Fruit fly (Drosophila melanogaster) whole organism, wandering third instar larva: Measurements from ENCODE around the gene CG3557.

Experiments
- Abd-B ChIP-seq: fragments of >200 bp; optimal IDR thresholded peaks from 2 replicates; lab custom pipeline; 2017; ENCODE audit warnings: missing biosample characterization, missing genetic modification characterization
- CG32264 ChIP-seq: fragments of 200-800 bp; sonication (Bioruptor generic); optimal IDR thresholded peaks from 2 replicates; lab custom pipeline; 2016; ENCODE audit warnings: missing biosample characterization, missing genetic modification characterization
- CrebA ChIP-seq: fragments of 200-800 bp; sonication (Bioruptor generic); optimal IDR thresholded peaks from 2 replicates; lab custom pipeline; 2016; ENCODE audit warnings: missing biosample characterization, mild to moderate bottlenecking, missing genetic modification characterization, borderline replicate concordance
- Dfd ChIP-seq: fragments of >200 bp; optimal IDR thresholded peaks from 2 replicates; lab custom pipeline; 2017; ENCODE audit warnings: missing biosample characterization, missing genetic modification characterization
- Dif ChIP-seq: fragments of 200-275, 200-300 bp; sonication (Bioruptor generic); optimal IDR thresholded peaks from 2 replicates; lab custom pipeline; 2018; ENCODE audit warnings: missing biosample characterization, missing genetic modification characterization; ENCODE audit not compliant: partially characterized antibody
- GATAd ChIP-seq: sonication (Bioruptor generic); optimal IDR thresholded peaks from 2 replicates; lab custom pipeline; 2016; ENCODE audit warnings: missing biosample characterization, missing genetic modification characterization
- HLH106 ChIP-seq: fragments of 200-800 bp; optimal IDR thresholded peaks from 3 replicates; lab custom pipeline; 2019; ENCODE audit warnings: missing biosample characterization, mild to moderate bottlenecking, missing genetic modification characterization, moderate library complexity
- Hnf4 ChIP-seq: fragments of 200-800 bp; sonication (Bioruptor generic); optimal IDR thresholded peaks from 2 replicates; lab custom pipeline; 2016; ENCODE audit warnings: missing biosample characterization, mild to moderate bottlenecking, missing genetic modification characterization
- Hr78 ChIP-seq: fragments of >200 bp; optimal IDR thresholded peaks from 2 replicates; lab custom pipeline; 2017; ENCODE audit warnings: missing biosample characterization, missing genetic modification characterization
- Hr83 ChIP-seq: fragments of 200-300 bp; sonication (Bioruptor generic); optimal IDR thresholded peaks from 2 replicates; lab custom pipeline; 2016; ENCODE audit warnings: missing biosample characterization, mild to moderate bottlenecking, missing genetic modification characterization, moderate library complexity; ENCODE audit not compliant: poor library complexity, severe bottlenecking
- Jra ChIP-seq: sonication (Bioruptor generic); optimal IDR thresholded peaks from 2 replicates; lab custom pipeline; 2016; ENCODE audit warnings: missing biosample characterization, missing genetic modification characterization
- Myc ChIP-seq: fragments of >200 bp; optimal IDR thresholded peaks from 2 replicates; lab custom pipeline; 2017
- OdsH ChIP-seq: fragments of 200-800 bp; sonication (Bioruptor generic); optimal IDR thresholded peaks from 2 replicates; lab custom pipeline; 2016; ENCODE audit warnings: missing biosample characterization, mild to moderate bottlenecking, missing genetic modification characterization
- Rel ChIP-seq, 2 experiments: fragments of 200-800 bp; sonication (Bioruptor generic) in 1 of 2; optimal IDR thresholded peaks; 2 replicates in 1 of 2; 3 replicates in 1 of 2; lab custom pipeline; 2016 to 2019; ENCODE audit warnings: mild to moderate bottlenecking in 2 of 2, missing biosample characterization in 2 of 2, missing genetic modification characterization in 2 of 2, moderate library complexity in 1 of 2
- Sp1 ChIP-seq: fragments of 200-800 bp; sonication (Bioruptor generic); optimal IDR thresholded peaks from 3 replicates; lab custom pipeline; 2019; ENCODE audit warnings: missing biosample characterization, mild to moderate bottlenecking, missing genetic modification characterization, moderate library complexity
- br ChIP-seq: fragments of 200-800 bp; sonication (Bioruptor generic); optimal IDR thresholded peaks from 2 replicates; lab custom pipeline; 2016; ENCODE audit warnings: missing biosample characterization, missing genetic modification characterization
- dl ChIP-seq, 2 experiments: fragments of 175-275, 200-275 bp in 1 of 2; fragments of 200-275 bp in 1 of 2; sonication (Bioruptor generic); optimal IDR thresholded peaks; lab custom pipeline; 2018; ENCODE audit warnings: mild to moderate bottlenecking in 2 of 2, missing biosample characterization in 2 of 2, missing genetic modification characterization in 2 of 2, moderate library complexity in 2 of 2; ENCODE audit not compliant: partially characterized antibody in 2 of 2, insufficient read depth in 1 of 2
- dsf ChIP-seq: sonication (Bioruptor generic); optimal IDR thresholded peaks from 2 replicates; lab custom pipeline; 2016; ENCODE audit warnings: missing biosample characterization, missing genetic modification characterization, borderline replicate concordance
- ey ChIP-seq: fragments of 200-800 bp; sonication (Bioruptor generic); optimal IDR thresholded peaks from 2 replicates; lab custom pipeline; 2016; ENCODE audit warnings: missing biosample characterization, missing genetic modification characterization
- foxo ChIP-seq, 2 experiments: fragments of 200-800 bp; sonication (Bioruptor generic); optimal IDR thresholded peaks; 2 replicates in 1 of 2; 3 replicates in 1 of 2; lab custom pipeline; 2016 to 2017; ENCODE audit warnings: missing biosample characterization in 2 of 2, missing genetic modification characterization in 2 of 2
- fru ChIP-seq: fragments of 200-800 bp; sonication (Bioruptor generic); optimal IDR thresholded peaks from 3 replicates; lab custom pipeline; 2016; ENCODE audit warnings: missing biosample characterization, mild to moderate bottlenecking, missing genetic modification characterization
- h ChIP-seq: fragments of 200-800 bp; sonication (Bioruptor generic); optimal IDR thresholded peaks from 3 replicates; lab custom pipeline; 2016; ENCODE audit warnings: missing biosample characterization, mild to moderate bottlenecking, missing genetic modification characterization
- jim ChIP-seq: fragments of 175-275, 200-325 bp; sonication (Bioruptor generic); optimal IDR thresholded peaks from 2 replicates; lab custom pipeline; 2016; ENCODE audit warnings: missing biosample characterization, mild to moderate bottlenecking, missing genetic modification characterization
- pan ChIP-seq: fragments of >200 bp; optimal IDR thresholded peaks from 2 replicates; lab custom pipeline; 2017
- psq ChIP-seq: fragments of 200-800 bp; sonication (Bioruptor generic); optimal IDR thresholded peaks from 3 replicates; lab custom pipeline; 2017; ENCODE audit warnings: missing biosample characterization, mild to moderate bottlenecking, missing genetic modification characterization, moderate library complexity
- sage ChIP-seq: fragments of 200-800 bp; sonication (Bioruptor generic); optimal IDR thresholded peaks from 2 replicates; lab custom pipeline; 2016; ENCODE audit warnings: missing biosample characterization, mild to moderate bottlenecking, missing genetic modification characterization
- sv ChIP-seq: fragments of 200-800 bp; sonication (Bioruptor generic); optimal IDR thresholded peaks from 3 replicates; lab custom pipeline; 2016; ENCODE audit warnings: missing biosample characterization, missing genetic modification characterization
- tai ChIP-seq: sonication (Bioruptor generic); optimal IDR thresholded peaks from 2 replicates; lab custom pipeline; 2016; ENCODE audit warnings: missing biosample characterization, missing genetic modification characterization
- woc ChIP-seq: sonication (Bioruptor generic); optimal IDR thresholded peaks from 2 replicates; lab custom pipeline; 2016; ENCODE audit warnings: missing biosample characterization, mild to moderate bottlenecking, missing genetic modification characterization

CG3557 gene

dm6 chr2L:2404631-2405030 is 19.0 kb upstream of the CG3557 start:
- TF ChIP-seq tai (GFP tag; lab: Kevin White, UChicago), result no peak
- no peak for TF ChIP-seq fru (GFP tag; lab: Kevin White, UChicago)
- TF ChIP-seq Dfd, result peak; percentile 98

dm6 chr2L:2402194-2402593 is 16.6 kb upstream of the CG3557 start:
- TF ChIP-seq foxo (GFP tag; optimal IDR thresholded peaks at IDR 0.05; lab: Kevin White, UChicago) (peak in 1 of 2 experiments; percentile 13), HLH106 (tag; lab: Kevin White, UChicago) (no peak)

dm6 chr2L:2399897-2400296 is 14.3 kb upstream of the CG3557 start, which contains the start of gene VGlut:
Gene VGlut, plus strand, starts transcription at chr2L:2400295.
- no peak for TF ChIP-seq ey (GFP tag; lab: Kevin White, UChicago)
- no peak for TF ChIP-seq dl (GFP tag; optimal IDR thresholded peaks at IDR 0.05; lab: Kevin White, UChicago; ENCODE audit: insufficient read depth in 1 of 2, partially characterized antibody in 2 of 2)
- TF ChIP-seq dsf (GFP tag; lab: Kevin White, UChicago), result no peak
- no peak for TF ChIP-seq br (GFP tag; lab: Kevin White, UChicago)
- no peak for TF ChIP-seq fru (GFP tag; lab: Kevin White, UChicago)
- no peak for TF ChIP-seq Hnf4
- no peak for TF ChIP-seq Sp1 (GFP tag; lab: Kevin White, UChicago)
- TF ChIP-seq woc (GFP tag; lab: Kevin White, UChicago), result no peak
- no peak for TF ChIP-seq sv (GFP tag; lab: Kevin White, UChicago)
- no peak for TF ChIP-seq Abd-B (GFP tag; lab: Kevin White, UChicago)
- TF ChIP-seq sage (GFP tag; lab: Kevin White, UChicago), result no peak
- no peak for TF ChIP-seq OdsH (GFP tag; lab: Kevin White, UChicago)
- no peak for TF ChIP-seq psq (GFP tag; lab: Kevin White, UChicago)
- no peak for TF ChIP-seq Jra (GFP tag; lab: Kevin White, UChicago)
- TF ChIP-seq CrebA (GFP tag; lab: Kevin White, UChicago), result no peak
- TF ChIP-seq Hr83, result no peak
- no peak for TF ChIP-seq jim
- no peak for TF ChIP-seq h
- TF ChIP-seq HLH106 (tag; lab: Kevin White, UChicago), result no peak
- TF ChIP-seq, all 38 proteins: peak for 0

- TF ChIP-seq foxo (GFP tag; optimal IDR thresholded peaks at IDR 0.05; lab: Kevin White, UChicago), result peak in 1 of 2 experiments; percentile 3
- no peak for TF ChIP-seq Rel (GFP tag; optimal IDR thresholded peaks at IDR 0.05; lab: Kevin White, UChicago)
- TF ChIP-seq Rel (tag; optimal IDR thresholded peaks at IDR 0.05; lab: Kevin White, UChicago), result no peak
- TF ChIP-seq Abd-B (GFP tag; lab: Kevin White, UChicago), result no peak
- no peak for TF ChIP-seq fru (GFP tag; lab: Kevin White, UChicago)
- TF ChIP-seq sv (GFP tag; lab: Kevin White, UChicago), result no peak
- TF ChIP-seq psq (GFP tag; lab: Kevin White, UChicago), result no peak
Measured at dm6 chr2L:2398459-2398858, 12.9 kb upstream of the CG3557 start.

dm6 chr2L:2397080-2397479 is 11.5 kb upstream of the CG3557 start:
- TF ChIP-seq dsf (GFP tag; lab: Kevin White, UChicago), result no peak
- no peak for TF ChIP-seq Jra (GFP tag; lab: Kevin White, UChicago)
- no peak for TF ChIP-seq Hr78
- TF ChIP-seq Sp1 (GFP tag; lab: Kevin White, UChicago), result no peak
- TF ChIP-seq ey (GFP tag; lab: Kevin White, UChicago), result peak; percentile 24
- TF ChIP-seq Dfd, result no peak
- TF ChIP-seq h, result peak; percentile 20
- peak in 1 of 2 experiments; percentile 40 for TF ChIP-seq foxo (GFP tag; optimal IDR thresholded peaks at IDR 0.05; lab: Kevin White, UChicago)
- peak; percentile 22 for TF ChIP-seq HLH106 (tag; lab: Kevin White, UChicago)
- TF ChIP-seq OdsH (GFP tag; lab: Kevin White, UChicago), result no peak
- TF ChIP-seq fru (GFP tag; lab: Kevin White, UChicago), result peak; percentile 31
- no peak for TF ChIP-seq psq (GFP tag; lab: Kevin White, UChicago)
- TF ChIP-seq Dif, result no peak

dm6 chr2L:2394872-2395271 is 9.3 kb upstream of the CG3557 start:
- TF ChIP-seq HLH106 (tag; lab: Kevin White, UChicago) (peak; percentile 1), Hr83 (no peak), CG32264 (GFP tag; lab: Kevin White, UChicago) (no peak), foxo (GFP tag; optimal IDR thresholded peaks at IDR 0.05; lab: Kevin White, UChicago) (no peak), CrebA (GFP tag; lab: Kevin White, UChicago) (no peak), Dif (no peak), dsf (GFP tag; lab: Kevin White, UChicago) (no peak), GATAd (no peak), pan (lab: Kevin White, UChicago) (no peak), woc (GFP tag; lab: Kevin White, UChicago) (no peak), Myc (lab: Kevin White, UChicago) (no peak), Sp1 (GFP tag; lab: Kevin White, UChicago) (peak; percentile 2), Dfd (no peak)
